Worm (Caenorhabditis elegans): Measurements from ENCODE around the gene F32D1.11.

DNA sequence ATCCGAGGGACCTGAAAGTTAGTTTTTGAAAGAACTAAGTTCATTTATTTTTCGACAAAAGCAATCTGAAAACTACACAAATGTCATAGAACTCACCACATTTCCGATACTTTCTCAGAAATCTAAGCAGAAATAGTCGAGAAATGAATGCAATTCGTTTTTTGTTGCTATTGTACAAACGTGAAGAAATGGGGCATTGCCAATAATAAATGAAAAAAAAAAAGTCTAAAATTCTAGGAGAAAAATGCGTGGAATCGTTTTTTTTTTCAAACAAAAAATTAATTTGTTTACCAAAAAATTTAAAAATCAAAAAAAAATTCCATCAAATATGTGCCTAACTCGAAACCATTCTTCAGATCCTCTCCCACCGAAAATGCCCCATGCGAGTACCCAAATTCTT lies 45.4 kb upstream of the F32D1.11 start, which contains the start of gene Y47D7A.17:
- TF ChIP-seq nhr-11 (tag; optimal IDR thresholded peaks at IDR 0.05) (no peak), nhr-76 (tag; optimal IDR thresholded peaks at IDR 0.05) (no peak), jun-1 (tag; optimal IDR thresholded peaks at IDR 0.05) (no peak), elt-2 (tag; optimal IDR thresholded peaks at IDR 0.05) (no peak), ama-1 (optimal IDR thresholded peaks at IDR 0.05) (no peak), nhr-25 (tag; optimal IDR thresholded peaks at IDR 0.05) (no peak), ceh-16 (tag; optimal IDR thresholded peaks at IDR 0.05) (no peak), pha-4 (tag; optimal IDR thresholded peaks at IDR 0.05) (no peak), mdl-1 (tag; optimal IDR thresholded peaks at IDR 0.05) (no peak), nhr-77 (tag; optimal IDR thresholded peaks at IDR 0.05) (no peak), zag-1 (tag; optimal IDR thresholded peaks at IDR 0.05) (no peak), tbx-2 (tag; optimal IDR thresholded peaks at IDR 0.05) (no peak), ztf-4 (tag; optimal IDR thresholded peaks at IDR 0.05) (no peak), ceh-82 (tag; optimal IDR thresholded peaks at IDR 0.05) (no peak)

Data from whole organism, L3 larva.